Fruit fly (Drosophila melanogaster) whole organism, embryonic: ENCODE measurements around the gene CG5516.

Experiments
- Atf3 ChIP-seq: fragments of 200-800 bp; sonication (Bioruptor generic); optimal IDR thresholded peaks from 3 replicates; lab custom pipeline; 2016; ENCODE audit warnings: missing biosample characterization, missing genetic modification characterization
- CG10267 ChIP-seq: fragments of 200-800 bp; sonication (Bioruptor generic); optimal IDR thresholded peaks from 2 replicates; lab custom pipeline; 2018; ENCODE audit warnings: missing biosample characterization, mild to moderate bottlenecking, missing genetic modification characterization, moderate library complexity
- CG10543 ChIP-seq: fragments of 200-800 bp; sonication (Bioruptor generic); optimal IDR thresholded peaks from 3 replicates; lab custom pipeline; 2017; ENCODE audit warnings: missing biosample characterization, mild to moderate bottlenecking, missing genetic modification characterization, moderate library complexity
- CG1233 ChIP-seq: fragments of 200-800 bp; sonication (Bioruptor generic); optimal IDR thresholded peaks from 4 replicates; lab custom pipeline; 2018; ENCODE audit warnings: missing biosample characterization, mild to moderate bottlenecking, missing genetic modification characterization
- CG13123 ChIP-seq: fragments of 200-800 bp; sonication (Bioruptor generic); optimal IDR thresholded peaks from 2 replicates; lab custom pipeline; 2016; ENCODE audit warnings: missing biosample characterization, missing genetic modification characterization
- CG15011 ChIP-seq: fragments of 200-800 bp; sonication (Bioruptor generic); optimal IDR thresholded peaks from 3 replicates; lab custom pipeline; 2018; ENCODE audit warnings: missing biosample characterization, mild to moderate bottlenecking, missing genetic modification characterization
- CG15479 ChIP-seq: fragments of 200-800 bp; sonication (Bioruptor generic); optimal IDR thresholded peaks from 3 replicates; lab custom pipeline; 2019; ENCODE audit warnings: missing biosample characterization, mild to moderate bottlenecking, missing genetic modification characterization, moderate library complexity
- CG17802 ChIP-seq: fragments of 200-800 bp; sonication (Bioruptor generic); optimal IDR thresholded peaks from 2 replicates; lab custom pipeline; 2018; ENCODE audit warnings: missing biosample characterization, mild to moderate bottlenecking, missing genetic modification characterization, moderate library complexity
- CG17829 ChIP-seq: fragments of 200-800 bp; optimal IDR thresholded peaks from 2 replicates; lab custom pipeline; 2019; ENCODE audit warnings: missing biosample characterization, mild to moderate bottlenecking, missing genetic modification characterization, moderate library complexity
- CG17912 ChIP-seq: fragments of 200-800 bp; sonication (Bioruptor generic); optimal IDR thresholded peaks from 2 replicates; lab custom pipeline; 2018; ENCODE audit warnings: missing biosample characterization, mild to moderate bottlenecking, missing genetic modification characterization
- CG1832 ChIP-seq: fragments of 200-800 bp; sonication (Bioruptor generic); optimal IDR thresholded peaks from 2 replicates; lab custom pipeline; 2017; ENCODE audit warnings: missing biosample characterization, mild to moderate bottlenecking, missing genetic modification characterization, inconsistent platforms
- CG2129 ChIP-seq: fragments of 200-800 bp; sonication (Bioruptor generic); IDR thresholded peaks from 2 replicates; pipeline ENCODE4 v1.3.6; 2022; ENCODE audit warnings: missing biosample characterization, missing genetic modification characterization; ENCODE audit not compliant: partially characterized antibody
- CG2889 ChIP-seq: fragments of 200-800 bp; sonication (Bioruptor generic); IDR thresholded peaks from 3 replicates; pipeline ENCODE4 v1.3.6; 2022; ENCODE audit warnings: missing biosample characterization, missing genetic modification characterization
- CG32532 ChIP-seq: fragments of 200-800 bp; sonication (Bioruptor generic); IDR thresholded peaks from 2 replicates; pipeline ENCODE4 v1.3.6; 2022; ENCODE audit warnings: missing biosample characterization, missing genetic modification characterization
- CG33557 ChIP-seq: fragments of 200-800 bp; sonication (Bioruptor generic); optimal IDR thresholded peaks from 2 replicates; lab custom pipeline; 2019; ENCODE audit warnings: missing biosample characterization, mild to moderate bottlenecking, missing genetic modification characterization, moderate library complexity
- CG5953 ChIP-seq: fragments of 200-800 bp; sonication (Bioruptor generic); IDR thresholded peaks from 2 replicates; pipeline ENCODE4 v1.3.6; 2022; ENCODE audit warnings: missing biosample characterization, missing genetic modification characterization
- CG6654 ChIP-seq: fragments of 200-800 bp; sonication (Bioruptor generic); optimal IDR thresholded peaks from 2 replicates; lab custom pipeline; 2017; ENCODE audit warnings: missing biosample characterization, mild to moderate bottlenecking, missing genetic modification characterization
- CG6689 ChIP-seq: fragments of 200-800 bp; sonication (Bioruptor generic); IDR thresholded peaks from 2 replicates; pipeline ENCODE4 v1.3.6; 2022; ENCODE audit warnings: missing biosample characterization, missing genetic modification characterization
- CG9215 ChIP-seq: fragments of 200-800 bp; sonication (Bioruptor generic); IDR thresholded peaks from 2 replicates; pipeline ENCODE4 v1.3.6; 2022; ENCODE audit warnings: missing biosample characterization, missing genetic modification characterization
- CG9932 ChIP-seq: fragments of 200-800 bp; sonication (Bioruptor generic); IDR thresholded peaks from 2 replicates; pipeline ENCODE4 v1.3.6; 2022; ENCODE audit warnings: missing biosample characterization, missing genetic modification characterization
- CoRest ChIP-seq: fragments of 200-800 bp; sonication (Bioruptor generic); optimal IDR thresholded peaks from 3 replicates; lab custom pipeline; 2018; ENCODE audit warnings: missing biosample characterization, mild to moderate bottlenecking, missing genetic modification characterization, moderate library complexity
- Dref ChIP-seq: fragments of 200-800 bp; sonication (Bioruptor generic); IDR thresholded peaks from 2 replicates; pipeline ENCODE4 v1.3.6; 2022; ENCODE audit warnings: missing biosample characterization, missing genetic modification characterization
- E2f1 ChIP-seq: fragments of 200-800 bp; sonication (Bioruptor generic); IDR thresholded peaks from 2 replicates; pipeline ENCODE4 v1.3.6; 2022; ENCODE audit warnings: missing biosample characterization, missing genetic modification characterization
- Ets65A ChIP-seq: fragments of 200-800 bp; sonication (Bioruptor generic); peaks from one replicate; lab custom pipeline; 2016; ENCODE audit warnings: missing biosample characterization, missing genetic modification characterization
- Hr39 ChIP-seq: fragments of >200 bp; optimal IDR thresholded peaks from 2 replicates; lab custom pipeline; 2017
- Meics ChIP-seq: fragments of 200-800 bp; sonication (Bioruptor generic); optimal IDR thresholded peaks from 2 replicates; lab custom pipeline; 2017; ENCODE audit warnings: missing biosample characterization, mild to moderate bottlenecking, missing genetic modification characterization
- Oli ChIP-seq: fragments of 200-800 bp; sonication (Bioruptor generic); optimal IDR thresholded peaks from 2 replicates; lab custom pipeline; 2018; ENCODE audit warnings: missing biosample characterization, mild to moderate bottlenecking, missing genetic modification characterization, moderate library complexity
- Stat92E ChIP-seq, 3 experiments: fragments of >200 bp in 2 of 3; fragments of 200-800 bp in 1 of 3; sonication (Bioruptor generic) in 1 of 3; optimal IDR thresholded peaks; 2 replicates each; lab custom pipeline; 2017 to 2019; ENCODE audit warnings: missing biosample characterization in 3 of 3, missing genetic modification characterization in 3 of 3, mild to moderate bottlenecking in 1 of 3, moderate library complexity in 1 of 3
- ac ChIP-seq: fragments of 200-800 bp; sonication (Bioruptor generic); optimal IDR thresholded peaks from 3 replicates; lab custom pipeline; 2017; ENCODE audit warnings: missing biosample characterization, mild to moderate bottlenecking, missing genetic modification characterization
- aop ChIP-seq: fragments of 200-800 bp; sonication (Bioruptor generic); IDR thresholded peaks from 2 replicates; pipeline ENCODE4 v1.3.6; 2022; ENCODE audit warnings: missing biosample characterization, missing genetic modification characterization
- bowl ChIP-seq: fragments of 200-800 bp; sonication (Bioruptor generic); IDR thresholded peaks from 2 replicates; pipeline ENCODE4 v1.3.6; 2022; ENCODE audit warnings: missing biosample characterization, missing genetic modification characterization
- dmrt11E ChIP-seq: fragments of 200-800 bp; sonication (Bioruptor generic); optimal IDR thresholded peaks from 3 replicates; lab custom pipeline; 2018; ENCODE audit warnings: missing biosample characterization, mild to moderate bottlenecking, missing genetic modification characterization, moderate library complexity
- ems ChIP-seq: fragments of 200-800 bp; sonication (Bioruptor generic); optimal IDR thresholded peaks from 3 replicates; lab custom pipeline; 2016; ENCODE audit warnings: missing biosample characterization, missing genetic modification characterization
- fu2 ChIP-seq: fragments of 200-800 bp; sonication (Bioruptor generic); optimal IDR thresholded peaks from 2 replicates; lab custom pipeline; 2016; ENCODE audit warnings: missing biosample characterization, missing genetic modification characterization
- insv ChIP-seq, 2 experiments: fragments of 200-800 bp; sonication (Bioruptor generic); optimal IDR thresholded peaks; 3 replicates each; lab custom pipeline; 2016 to 2018; ENCODE audit warnings: missing biosample characterization in 2 of 2, missing genetic modification characterization in 2 of 2
- jigr1 ChIP-seq: fragments of 200-800 bp; sonication (Bioruptor generic); IDR thresholded peaks from 3 replicates; pipeline ENCODE4 v1.3.6; 2022; ENCODE audit warnings: missing biosample characterization, missing genetic modification characterization
- ken ChIP-seq: fragments of 200-800 bp; sonication (Bioruptor generic); IDR thresholded peaks from 3 replicates; pipeline ENCODE4 v1.3.6; 2022; ENCODE audit warnings: missing biosample characterization, missing genetic modification characterization
- kni ChIP-seq: fragments of 200-800 bp; sonication (Bioruptor generic); optimal IDR thresholded peaks from 3 replicates; lab custom pipeline; 2017; ENCODE audit warnings: mild to moderate bottlenecking, missing biosample characterization, missing genetic modification reagents, missing genetic modification characterization
- lilli ChIP-seq: fragments of 200-800 bp; sonication (Bioruptor generic); optimal IDR thresholded peaks from 3 replicates; lab custom pipeline; 2016; ENCODE audit warnings: missing biosample characterization, missing genetic modification characterization
- p53 ChIP-seq: fragments of 200-800 bp; sonication (Bioruptor generic); optimal IDR thresholded peaks from 2 replicates; lab custom pipeline; 2016; ENCODE audit warnings: missing biosample characterization, missing genetic modification characterization
- pita ChIP-seq: fragments of 200-800 bp; sonication (Bioruptor generic); optimal IDR thresholded peaks from 2 replicates; lab custom pipeline; 2017; ENCODE audit warnings: missing biosample characterization, mild to moderate bottlenecking, missing genetic modification characterization
- pros ChIP-seq: fragments of 200-800 bp; sonication (Bioruptor generic); optimal IDR thresholded peaks from 3 replicates; lab custom pipeline; 2019; ENCODE audit warnings: missing biosample characterization, mild to moderate bottlenecking, missing genetic modification characterization, moderate library complexity
- psq ChIP-seq: fragments of 200-800 bp; sonication (Bioruptor generic); optimal IDR thresholded peaks from 2 replicates; lab custom pipeline; 2017; ENCODE audit warnings: missing biosample characterization, missing genetic modification characterization
- row ChIP-seq: fragments of 200-800 bp; sonication (Bioruptor generic); IDR thresholded peaks from 3 replicates; pipeline ENCODE4 v1.3.6; 2022; ENCODE audit warnings: missing biosample characterization, missing genetic modification characterization
- sim ChIP-seq: fragments of 200-800 bp; sonication (Bioruptor generic); IDR thresholded peaks from 2 replicates; pipeline ENCODE4 v1.3.6; 2022; ENCODE audit warnings: missing biosample characterization, missing genetic modification characterization
- slou ChIP-seq: fragments of 200-800 bp; sonication (Bioruptor generic); optimal IDR thresholded peaks from 3 replicates; lab custom pipeline; 2016; ENCODE audit warnings: missing biosample characterization, missing genetic modification characterization
- trem ChIP-seq: fragments of 200-800 bp; optimal IDR thresholded peaks from 3 replicates; lab custom pipeline; 2019; ENCODE audit warnings: missing biosample characterization, mild to moderate bottlenecking, missing genetic modification characterization, moderate library complexity
- vfl ChIP-seq: fragments of 200-800 bp; sonication (Bioruptor generic); optimal IDR thresholded peaks from 2 replicates; lab custom pipeline; 2016; ENCODE audit warnings: missing biosample characterization, missing genetic modification characterization
- vnd ChIP-seq: fragments of 200-800 bp; sonication (Bioruptor generic); IDR thresholded peaks from 3 replicates; pipeline ENCODE4 v1.3.6; 2022; ENCODE audit warnings: missing biosample characterization, missing genetic modification characterization; ENCODE audit not compliant: partially characterized antibody
- zfh1 ChIP-seq: fragments of 200-800 bp; sonication (Bioruptor generic); IDR thresholded peaks from 3 replicates; pipeline ENCODE4 v1.3.6; 2022; ENCODE audit warnings: missing biosample characterization, missing genetic modification characterization

Gene CG5516

DNA sequence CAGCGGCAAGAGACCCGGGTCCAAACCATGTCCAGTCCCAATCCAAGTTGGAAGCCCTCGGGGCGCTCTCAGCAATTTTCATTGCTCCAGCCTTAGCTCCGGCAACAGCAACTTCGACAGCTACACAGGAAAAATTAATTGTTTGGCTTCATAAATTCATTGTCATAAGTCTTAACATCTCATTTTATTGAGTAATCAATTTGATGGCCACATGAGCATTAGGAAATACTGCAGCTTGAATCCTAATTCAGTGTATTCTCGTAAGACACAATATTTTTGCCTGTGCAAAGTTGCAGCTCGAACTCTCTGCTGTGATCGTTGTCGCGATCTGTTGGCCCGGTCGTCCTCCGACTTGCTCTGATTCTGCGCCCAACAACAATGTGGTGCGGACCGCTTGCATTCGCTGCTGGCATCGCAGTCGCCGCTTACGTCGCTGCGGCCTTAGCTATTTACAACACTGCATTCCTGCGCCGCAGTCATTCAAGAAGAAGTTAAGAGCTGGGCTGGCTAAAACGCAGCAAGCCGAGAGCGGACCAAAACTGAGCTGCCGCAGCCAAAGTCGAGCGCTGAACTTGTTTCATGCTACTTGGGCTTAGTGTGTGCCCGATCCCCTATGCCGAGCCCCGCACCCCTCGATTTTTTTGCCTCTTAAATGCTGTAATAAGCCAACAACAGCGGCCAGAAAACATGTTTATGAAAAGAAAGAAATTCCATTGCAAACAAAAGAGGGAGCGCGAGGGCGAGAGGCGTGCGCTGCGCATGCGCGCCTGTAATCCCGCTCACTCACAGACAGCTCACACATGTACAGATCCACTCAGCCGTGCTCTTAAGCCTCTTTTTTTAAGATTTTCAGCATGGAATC, 44.1 kb upstream of the CG5516 start (continued):
- TF ChIP-seq ken (GFP tag; lab: Robert Waterston, UW) (0 out of 3 replicates have a peak, but pooled peaks have one; percentile 30), row (GFP tag; lab: Robert Waterston, UW) (peak; percentile 28; the same call in 1 of the 3 replicates), vnd (GFP tag; lab: Robert Waterston, UW) (no peak), CG1832 (GFP tag; lab: Kevin White, UChicago) (no peak), CG2889 (GFP tag; lab: Robert Waterston, UW) (no peak), ac (GFP tag; lab: Kevin White, UChicago) (no peak), CG13123 (no peak), Meics (GFP tag; lab: Kevin White, UChicago) (no peak), CG6689 (GFP tag; lab: Robert Waterston, UW) (0 out of 2 replicates have a peak, but pooled peaks have one; percentile 17), ems (GFP tag; lab: Kevin White, UChicago) (no peak), aop (GFP tag; lab: Robert Waterston, UW) (no peak), psq (GFP tag; lab: Kevin White, UChicago) (no peak), Hr39 (lab: Kevin White, UChicago) (no peak), CG6654 (GFP tag; lab: Kevin White, UChicago) (no peak), insv (GFP tag; optimal IDR thresholded peaks at IDR 0.05; lab: Kevin White, UChicago) (no peak), Atf3 (GFP tag; lab: Kevin White, UChicago) (no peak), slou (GFP tag; lab: Kevin White, UChicago) (no peak), p53 (GFP tag; lab: Kevin White, UChicago) (no peak), fu2 (no peak), E2f1 (GFP tag; lab: Robert Waterston, UW) (no peak), CG9215 (no peak), zfh1 (GFP tag; lab: Robert Waterston, UW) (peak; percentile 69), CG33557 (GFP tag; lab: Kevin White, UChicago) (no peak), CG15479 (GFP tag; lab: Kevin White, UChicago) (peak; percentile 1), CG17802 (tag; lab: Kevin White, UChicago) (no peak), Oli (tag; lab: Kevin White, UChicago) (no peak), CG5953 (GFP tag; lab: Robert Waterston, UW) (no peak), jigr1 (GFP tag; lab: Robert Waterston, UW) (no peak), CG1233 (GFP tag; lab: Kevin White, UChicago) (no peak), bowl (GFP tag; lab: Robert Waterston, UW) (no peak), vfl (GFP tag; lab: Kevin White, UChicago) (no peak), CG32532 (GFP tag; lab: Robert Waterston, UW) (peak; percentile 27; the same call in 1 of the 2 replicates), CG10267 (no peak), CoRest (tag; lab: Kevin White, UChicago) (no peak), kni (GFP tag; lab: Kevin White, UChicago) (peak; percentile 98), CG17829 (tag; lab: Kevin White, UChicago) (no peak), CG15011 (GFP tag; lab: Kevin White, UChicago) (no peak), Stat92E (GFP tag; optimal IDR thresholded peaks at IDR 0.05; lab: Kevin White, UChicago) (no peak), CG17912 (GFP tag; lab: Kevin White, UChicago) (no peak), CG2129 (GFP tag; lab: Robert Waterston, UW) (no peak), Ets65A (GFP tag; lab: Kevin White, UChicago) (peak; percentile 72), sim (GFP tag; lab: Robert Waterston, UW) (no peak), pros (GFP tag; lab: Kevin White, UChicago) (peak; percentile 88), CG10543 (GFP tag; lab: Kevin White, UChicago) (no peak), lilli (GFP tag; lab: Kevin White, UChicago) (no peak), dmrt11E (peak; percentile 68), Dref (GFP tag; lab: Robert Waterston, UW) (no peak), trem (peak; percentile 13), CG9932 (0 out of 2 replicates have a peak, but pooled peaks have one; percentile 4), pita (no peak)
